Worm (Caenorhabditis elegans): ENCODE data around the gene F46C8.8.
A peak's percentile ranks its signal among the peaks of the same experiment; 100 is the strongest.

The F46C8.8 gene

ce11 chrX:7541078-7541477, 13.1 kb downstream of the F46C8.8 start:
- TF ChIP-seq mxl-1 (tag; optimal IDR thresholded peaks at IDR 0.05) (no peak), madf-10 (tag; optimal IDR thresholded peaks at IDR 0.05) (no peak), F55B11.4 (tag; optimal IDR thresholded peaks at IDR 0.05; ENCODE audit: borderline replicate concordance, insufficient read depth) (no peak), pbrm-1 (GFP tag; IDR thresholded peaks at IDR 0.05) (no peak), T07F8.4 (tag; optimal IDR thresholded peaks at IDR 0.05) (no peak), unc-130 (GFP tag; optimal IDR thresholded peaks at IDR 0.05) (no peak), ceh-79 (tag; optimal IDR thresholded peaks at IDR 0.05) (no peak), Y53G8AR.9 (GFP tag; conservative IDR thresholded peaks at IDR 0.05) (no peak)

- TF ChIP-seq hrde-1 (tag; optimal IDR thresholded peaks at IDR 0.05; ENCODE audit: borderline replicate concordance), result no peak
- TF ChIP-seq nhr-120 (GFP tag; IDR thresholded peaks at IDR 0.05), result no peak
- TF ChIP-seq B0336.3 (GFP tag; IDR thresholded peaks at IDR 0.05), result no peak
- no peak for TF ChIP-seq hmg-20 (GFP tag; IDR thresholded peaks at IDR 0.05)
- TF ChIP-seq sea-2 (GFP tag; IDR thresholded peaks at IDR 0.05), result no peak
- TF ChIP-seq madf-3 (GFP tag; IDR thresholded peaks at IDR 0.05), result no peak
- no peak for TF ChIP-seq T26A5.8 (tag; optimal IDR thresholded peaks at IDR 0.05)
Measured at ce11 chrX:7540033-7540432, 14.2 kb downstream of the F46C8.8 start, which contains the start of gene glb-16. Gene glb-16 (minus strand): TSS chrX:7540133.

- no peak for TF ChIP-seq ceh-79 (tag; optimal IDR thresholded peaks at IDR 0.05)
- no peak for TF ChIP-seq ekl-4 (GFP tag; IDR thresholded peaks at IDR 0.05)
Measured at ce11 chrX:7537742-7538268, 16.4 kb downstream of the F46C8.8 start, which contains the start of gene dpy-7. Gene dpy-7 (minus strand): TSS chrX:7537792.

ce11 chrX:7536869-7537268, 17.4 kb downstream of the F46C8.8 start:
- TF ChIP-seq egrh-3 (GFP tag; IDR thresholded peaks at IDR 0.05) (0 out of 2 replicates have a peak, but pooled peaks have one; percentile 2), zfh-2 (GFP tag; conservative IDR thresholded peaks at IDR 0.05) (peak; percentile 82), lin-40 (tag; optimal IDR thresholded peaks at IDR 0.05) (no peak), chd-7 (tag; optimal IDR thresholded peaks at IDR 0.05) (no peak), madf-6 (GFP tag; IDR thresholded peaks at IDR 0.05) (no peak)

ce11 chrX:7534454-7534853, 19.8 kb downstream of the F46C8.8 start:
- TF ChIP-seq zfh-2 (GFP tag; conservative IDR thresholded peaks at IDR 0.05) (0 out of 2 replicates have a peak, but pooled peaks have one; percentile 23), him-1 (tag; optimal IDR thresholded peaks at IDR 0.05) (no peak)

ce11 chrX:7532632-7533031, 21.6 kb downstream of the F46C8.8 start, which contains the start of gene ceh-14:
Gene ceh-14 (minus strand): TSS chrX:7532732.
- TF ChIP-seq sptf-2 (GFP tag; optimal IDR thresholded peaks at IDR 0.05) (no peak), hmg-1.2 (GFP tag; IDR thresholded peaks at IDR 0.05) (no peak), ztf-6 (GFP tag; IDR thresholded peaks at IDR 0.05) (no peak), ceh-40 (GFP tag; IDR thresholded peaks at IDR 0.05) (no peak), athp-1 (tag; optimal IDR thresholded peaks at IDR 0.05) (no peak), lag-1 (GFP tag; IDR thresholded peaks at IDR 0.05) (no peak), snpc-3.4 (tag; optimal IDR thresholded peaks at IDR 0.05) (no peak), ztf-26 (tag; optimal IDR thresholded peaks at IDR 0.05) (no peak), F57A8.1 (GFP tag; optimal IDR thresholded peaks at IDR 0.05) (no peak), efl-1 (GFP tag; optimal IDR thresholded peaks at IDR 0.05) (no peak), mxl-1 (tag; optimal IDR thresholded peaks at IDR 0.05) (no peak), tbp1 (GFP tag; optimal IDR thresholded peaks at IDR 0.05) (no peak), T07F8.4 (tag; optimal IDR thresholded peaks at IDR 0.05) (no peak), rec-8 (tag; optimal IDR thresholded peaks at IDR 0.05) (no peak), let-526 (GFP tag; IDR thresholded peaks at IDR 0.05) (no peak)

All from whole organism, young adult.